Worm (Caenorhabditis elegans): ENCODE results near the gene srw-83.

ce11 chrV:18444118-18444517 lies 17.7 kb downstream of the srw-83 start, which contains the start of gene ZK228.1:
- TF ChIP-seq ceh-2 (tag; optimal IDR thresholded peaks at IDR 0.05) (no peak), syd-9 (tag; optimal IDR thresholded peaks at IDR 0.05) (no peak), unc-86 (tag; optimal IDR thresholded peaks at IDR 0.05) (no peak), ceh-45 (GFP tag; IDR thresholded peaks at IDR 0.05) (no peak), unc-42 (tag; optimal IDR thresholded peaks at IDR 0.05) (no peak), pha-2 (tag; optimal IDR thresholded peaks at IDR 0.05) (no peak), ceh-6 (GFP tag; optimal IDR thresholded peaks at IDR 0.05) (no peak), fkh-10 (GFP tag; optimal IDR thresholded peaks at IDR 0.05) (no peak), ama-1 (optimal IDR thresholded peaks at IDR 0.05) (no peak), nhr-11 (tag; optimal IDR thresholded peaks at IDR 0.05) (no peak), rnt-1 (tag; optimal IDR thresholded peaks at IDR 0.05) (no peak), Y22D7AL.16 (tag; optimal IDR thresholded peaks at IDR 0.05) (no peak), pha-4 (tag; optimal IDR thresholded peaks at IDR 0.05) (no peak), unc-55 (GFP tag; optimal IDR thresholded peaks at IDR 0.05) (no peak)

Data from whole organism, late embryonic.